Worm (Caenorhabditis elegans) whole organism, young adult: ENCODE measurements around the gene srh-215.
A peak's percentile ranks its signal among the peaks of the same experiment; 100 is the strongest.

ENCODE experiments used
- B0336.3 ChIP-seq: fragments of 200-800 bp; sonication (Bioruptor generic); IDR thresholded peaks from 2 replicates; pipeline ENCODE4 v1.3.6; 2022; ENCODE audit warnings: missing genetic modification characterization, missing compliant biosample characterization
- D2030.7 ChIP-seq: fragments of 200-800 bp; sonication (Bioruptor generic); IDR thresholded peaks from 2 replicates; pipeline ENCODE4 v1.3.6; 2022; ENCODE audit warnings: missing genetic modification reagents, missing genetic modification characterization, missing compliant biosample characterization
- F23B12.7 ChIP-seq: sonication (generic microtip); optimal IDR thresholded peaks from 2 replicates; lab custom pipeline; 2017; ENCODE audit warnings: missing genetic modification characterization, mild to moderate bottlenecking, missing compliant biosample characterization, antibody characterized with exemption, moderate library complexity; ENCODE audit not compliant: insufficient read depth
- F57C9.4 ChIP-seq: sonication (generic microtip); optimal IDR thresholded peaks from 2 replicates; lab custom pipeline; 2017; ENCODE audit warnings: mild to moderate bottlenecking, missing genetic modification characterization, missing compliant biosample characterization
- K12H6.12 ChIP-seq: fragments of 200-800 bp; sonication (Bioruptor generic); optimal IDR thresholded peaks from 2 replicates; lab custom pipeline; 2018; ENCODE audit warnings: mild to moderate bottlenecking, missing genetic modification characterization, missing compliant biosample characterization
- T07F8.4 ChIP-seq: sonication (generic microtip); optimal IDR thresholded peaks from 2 replicates; lab custom pipeline; 2016; ENCODE audit warnings: mild to moderate bottlenecking, missing genetic modification characterization, moderate library complexity, missing compliant biosample characterization
- Y95B8A.8 ChIP-seq: fragments of 200-800 bp; sonication (Bioruptor generic); IDR thresholded peaks from 2 replicates; pipeline ENCODE4 v1.3.6; 2022; ENCODE audit warnings: missing genetic modification reagents, missing genetic modification characterization, missing compliant biosample characterization
- ZK185.1 ChIP-seq: sonication (generic microtip); optimal IDR thresholded peaks from 2 replicates; lab custom pipeline; 2016; ENCODE audit warnings: mild to moderate bottlenecking, missing genetic modification characterization, missing compliant biosample characterization; ENCODE audit not compliant: poor library complexity, severe bottlenecking
- akir-1 ChIP-seq: fragments of 200-800 bp; sonication (Bioruptor generic); optimal IDR thresholded peaks from 2 replicates; lab custom pipeline; 2018; ENCODE audit warnings: mild to moderate bottlenecking, missing genetic modification characterization, moderate library complexity, missing compliant biosample characterization
- aptf-2 ChIP-seq: fragments of 200-800 bp; sonication (Bioruptor generic); conservative IDR thresholded peaks from 2 replicates; pipeline ENCODE4 v1.3.6; 2022; ENCODE audit warnings: missing genetic modification reagents, missing genetic modification characterization, missing compliant biosample characterization
- ceh-100 ChIP-seq: fragments of 200-800 bp; sonication (Bioruptor generic); IDR thresholded peaks from 2 replicates; pipeline ENCODE4 v1.3.6; 2022; ENCODE audit warnings: missing genetic modification reagents, missing genetic modification characterization, missing compliant biosample characterization
- ceh-27 ChIP-seq: fragments of 200-800 bp; sonication (Bioruptor generic); optimal IDR thresholded peaks from 2 replicates; lab custom pipeline; 2018; ENCODE audit warnings: mild to moderate bottlenecking, missing genetic modification characterization, moderate library complexity, missing compliant biosample characterization
- ceh-79 ChIP-seq: sonication (generic microtip); optimal IDR thresholded peaks from 2 replicates; lab custom pipeline; 2017; ENCODE audit warnings: mild to moderate bottlenecking, missing genetic modification characterization, missing compliant biosample characterization
- chd-7 ChIP-seq: sonication (generic microtip); optimal IDR thresholded peaks from 2 replicates; lab custom pipeline; 2016; ENCODE audit warnings: mild to moderate bottlenecking, missing genetic modification characterization, moderate library complexity, missing compliant biosample characterization
- dpl-1 ChIP-seq: fragments of 150-350 bp; optimal IDR thresholded peaks from 2 replicates; lab custom pipeline; 2014; ENCODE audit warnings: missing biosample characterization, missing genetic modification reagents, missing genetic modification characterization
- egl-18 ChIP-seq: fragments of 200-800 bp; sonication (Bioruptor generic); IDR thresholded peaks from 2 replicates; pipeline ENCODE4 v1.3.6; 2022; ENCODE audit warnings: missing genetic modification reagents, missing genetic modification characterization, missing compliant biosample characterization
- gei-17 ChIP-seq: fragments of 200-800 bp; sonication (Bioruptor generic); optimal IDR thresholded peaks from 2 replicates; lab custom pipeline; 2018; ENCODE audit warnings: mild to moderate bottlenecking, missing genetic modification characterization, missing compliant biosample characterization
- hsf-1 ChIP-seq: fragments of 200-800 bp; sonication (Bioruptor generic); IDR thresholded peaks from 2 replicates; pipeline ENCODE4 v1.3.6; 2022; ENCODE audit warnings: missing genetic modification reagents, missing genetic modification characterization, missing compliant biosample characterization
- let-526 ChIP-seq: fragments of 200-800 bp; sonication (Bioruptor generic); IDR thresholded peaks from 2 replicates; pipeline ENCODE4 v1.3.6; 2022; ENCODE audit warnings: missing genetic modification reagents, missing genetic modification characterization, missing compliant biosample characterization
- lin-40 ChIP-seq: sonication (generic microtip); optimal IDR thresholded peaks from 2 replicates; lab custom pipeline; 2016; ENCODE audit warnings: missing genetic modification characterization, mild to moderate bottlenecking, missing compliant biosample characterization, missing genotype, missing genetic modification reagents
- lsl-1 ChIP-seq: fragments of 200-800 bp; sonication (Bioruptor generic); optimal IDR thresholded peaks from 2 replicates; lab custom pipeline; 2018; ENCODE audit warnings: mild to moderate bottlenecking, missing genetic modification characterization, moderate library complexity, missing compliant biosample characterization
- lsy-27 ChIP-seq: sonication (generic microtip); optimal IDR thresholded peaks from 2 replicates; lab custom pipeline; 2017; ENCODE audit warnings: missing genetic modification characterization, mild to moderate bottlenecking, missing compliant biosample characterization, antibody characterized with exemption, missing genotype, borderline replicate concordance; ENCODE audit not compliant: insufficient read depth
- madf-6 ChIP-seq: fragments of 200-800 bp; sonication (Bioruptor generic); IDR thresholded peaks from 2 replicates; pipeline ENCODE4 v1.3.6; 2022; ENCODE audit warnings: missing genetic modification reagents, missing genetic modification characterization, missing compliant biosample characterization
- madf-8 ChIP-seq: fragments of 200-800 bp; sonication (Bioruptor generic); conservative IDR thresholded peaks from 2 replicates; pipeline ENCODE4 v1.3.6; 2022; ENCODE audit warnings: missing genetic modification reagents, missing genetic modification characterization, missing compliant biosample characterization
- mcd-1 ChIP-seq: fragments of 200-800 bp; sonication (Bioruptor generic); IDR thresholded peaks from 2 replicates; pipeline ENCODE4 v1.3.6; 2022; ENCODE audit warnings: missing genetic modification reagents, missing genetic modification characterization, missing compliant biosample characterization
- mes-4 ChIP-seq: sonication (generic microtip); optimal IDR thresholded peaks from 2 replicates; lab custom pipeline; 2016; ENCODE audit warnings: missing genotype, missing genetic modification characterization, missing compliant biosample characterization
- mxl-1 ChIP-seq: sonication (generic microtip); optimal IDR thresholded peaks from 2 replicates; lab custom pipeline; 2016; ENCODE audit warnings: missing genetic modification characterization, missing compliant biosample characterization
- nfyb-1 ChIP-seq: fragments of 200-800 bp; sonication (Bioruptor generic); IDR thresholded peaks from 2 replicates; pipeline ENCODE4 v1.3.6; 2022; ENCODE audit warnings: missing genetic modification reagents, missing genetic modification characterization, missing compliant biosample characterization
- pha-4 ChIP-seq: fragments of 150-350 bp; sonication (generic microtip); optimal IDR thresholded peaks from 2 replicates; lab custom pipeline; 2014; ENCODE audit warnings: missing biosample characterization, missing genetic modification reagents, missing genetic modification characterization
- somi-1 ChIP-seq: fragments of 200-800 bp; sonication (Bioruptor generic); optimal IDR thresholded peaks from 2 replicates; lab custom pipeline; 2018; ENCODE audit warnings: mild to moderate bottlenecking, missing genetic modification characterization, missing compliant biosample characterization
- zfh-2 ChIP-seq: fragments of 200-800 bp; sonication (Bioruptor generic); conservative IDR thresholded peaks from 2 replicates; pipeline ENCODE4 v1.3.6; 2022; ENCODE audit warnings: missing genetic modification reagents, missing genetic modification characterization, missing compliant biosample characterization
- ztf-22 ChIP-seq: fragments of 200-800 bp; sonication (Bioruptor generic); optimal IDR thresholded peaks from 2 replicates; lab custom pipeline; 2018; ENCODE audit warnings: mild to moderate bottlenecking, missing genetic modification characterization, moderate library complexity, missing compliant biosample characterization
- ztf-3 ChIP-seq: fragments of 200-800 bp; sonication (Bioruptor generic); optimal IDR thresholded peaks from 2 replicates; lab custom pipeline; 2018; ENCODE audit warnings: mild to moderate bottlenecking, missing genetic modification characterization, missing compliant biosample characterization

srh-215 gene

DNA sequence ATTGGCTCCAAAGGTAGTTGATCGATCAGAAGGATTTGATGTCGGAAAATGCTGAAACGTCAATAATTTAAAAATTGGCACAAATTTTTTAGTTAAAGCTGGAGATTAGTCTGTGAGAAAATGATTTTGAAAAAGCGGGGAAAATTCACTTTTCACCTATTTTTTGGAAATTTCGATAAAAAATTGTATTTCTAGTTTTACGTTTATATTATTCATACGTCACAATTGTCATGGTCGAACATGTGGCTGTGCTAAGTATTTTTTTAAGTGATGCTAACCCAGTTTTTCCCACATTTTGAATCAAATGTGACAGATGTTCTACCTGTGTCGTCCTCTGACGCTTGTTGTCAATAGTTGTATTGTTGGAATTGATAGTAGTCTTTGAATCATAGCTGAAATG lies 47.7 kb upstream of the srh-215 start:
- no peak for TF ChIP-seq ZK185.1
- no peak for TF ChIP-seq somi-1 (GFP tag; lab: Kevin White, UChicago)

DNA sequence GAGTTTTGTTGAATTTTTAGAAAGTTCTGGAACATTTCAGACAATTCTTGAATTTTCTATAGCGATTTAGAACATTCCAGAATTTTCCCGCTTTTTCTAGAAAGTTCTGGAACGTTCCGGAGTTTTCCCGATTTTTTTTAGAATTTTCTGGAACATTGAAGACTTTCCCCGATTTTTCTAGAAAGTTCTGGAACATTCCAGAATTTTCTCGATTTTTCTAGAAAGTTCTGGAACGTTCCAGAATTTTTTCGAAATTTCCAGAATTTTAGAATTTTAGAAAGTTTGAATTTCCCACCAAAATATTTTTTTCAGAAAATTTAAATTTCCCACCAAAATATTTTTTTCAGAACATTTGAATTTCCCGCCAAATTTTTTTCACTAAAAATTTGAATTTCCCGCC lies 45.3 kb upstream of the srh-215 start:
- peak; percentile 92 for TF ChIP-seq hsf-1 (GFP tag; lab: Robert Waterston, UW)

DNA sequence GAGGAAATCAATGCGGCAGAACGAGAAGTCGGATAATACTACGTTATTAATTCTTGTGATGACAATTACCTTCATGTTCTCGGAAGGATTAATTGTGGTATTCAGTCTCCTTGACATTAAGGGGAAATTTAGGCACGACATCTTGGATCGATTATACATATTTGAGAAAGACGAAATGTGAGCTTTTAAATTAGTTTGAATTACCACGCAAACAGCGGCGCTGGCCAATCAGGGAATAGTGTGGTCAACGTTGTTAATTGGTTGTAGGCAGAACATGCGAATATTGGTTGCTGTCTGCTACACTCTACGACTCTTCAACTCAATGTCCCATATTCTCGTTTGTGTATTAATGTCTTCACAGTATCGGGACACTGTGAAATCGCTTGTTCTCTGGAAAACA lies 43.1 kb upstream of the srh-215 start, which contains the start of gene F49A5.10:
F49A5.10 (plus strand) TSS at position 301 of the 400 bp plus-strand sequence.
- no peak for TF ChIP-seq let-526 (GFP tag; lab: Robert Waterston, UW)
- no peak for TF ChIP-seq ztf-3 (GFP tag; lab: Kevin White, UChicago)
- TF ChIP-seq madf-6 (GFP tag; lab: Robert Waterston, UW): no peak
- TF ChIP-seq ceh-27 (GFP tag; lab: Kevin White, UChicago): no peak
- no peak for TF ChIP-seq B0336.3 (GFP tag; lab: Robert Waterston, UW)
- no peak for TF ChIP-seq ztf-22 (GFP tag; lab: Kevin White, UChicago)
- TF ChIP-seq gei-17 (GFP tag; lab: Kevin White, UChicago): no peak
- TF ChIP-seq F23B12.7 (tag; lab: Kevin White, UChicago): no peak
- no peak for TF ChIP-seq K12H6.12 (tag; lab: Kevin White, UChicago)

DNA sequence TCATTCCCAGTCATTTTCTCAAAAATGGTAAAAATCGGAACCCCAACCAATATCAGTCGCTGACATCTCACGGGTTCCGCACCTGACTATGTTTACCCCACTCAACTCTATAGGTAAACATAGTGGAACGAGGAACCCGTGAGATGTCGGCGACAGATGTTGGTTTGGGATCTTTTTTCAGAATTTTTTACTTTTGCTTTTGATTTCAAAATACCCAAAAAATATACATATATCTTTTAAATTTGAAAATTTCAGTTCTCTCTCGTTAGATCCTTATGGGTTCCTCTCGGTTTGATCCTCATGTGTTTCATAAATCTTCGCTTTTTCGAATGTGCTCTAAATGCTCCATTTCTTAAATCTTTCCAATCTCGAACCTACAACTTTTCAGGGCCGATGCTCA lies 41.8 kb upstream of the srh-215 start, which contains the start of gene srw-23:
srw-23 (plus strand) TSS at position 301 of the 400 bp plus-strand sequence.
- TF ChIP-seq egl-18: no peak
- TF ChIP-seq lsy-27 (tag; lab: Kevin White, UChicago): no peak
- TF ChIP-seq lin-40 (tag; lab: Kevin White, UChicago): no peak
- no peak for TF ChIP-seq ceh-100 (GFP tag; lab: Robert Waterston, UW)
- TF ChIP-seq nfyb-1: no peak
- TF ChIP-seq akir-1 (GFP tag; lab: Kevin White, UChicago): no peak
- TF ChIP-seq chd-7 (tag; lab: Kevin White, UChicago): no peak
- no peak for TF ChIP-seq D2030.7
- no peak for TF ChIP-seq mxl-1 (tag; lab: Kevin White, UChicago)
- no peak for TF ChIP-seq aptf-2 (GFP tag; lab: Robert Waterston, UW)
- no peak for TF ChIP-seq Y95B8A.8 (GFP tag; lab: Robert Waterston, UW)
- no peak for TF ChIP-seq lsl-1 (GFP tag; lab: Kevin White, UChicago)

DNA sequence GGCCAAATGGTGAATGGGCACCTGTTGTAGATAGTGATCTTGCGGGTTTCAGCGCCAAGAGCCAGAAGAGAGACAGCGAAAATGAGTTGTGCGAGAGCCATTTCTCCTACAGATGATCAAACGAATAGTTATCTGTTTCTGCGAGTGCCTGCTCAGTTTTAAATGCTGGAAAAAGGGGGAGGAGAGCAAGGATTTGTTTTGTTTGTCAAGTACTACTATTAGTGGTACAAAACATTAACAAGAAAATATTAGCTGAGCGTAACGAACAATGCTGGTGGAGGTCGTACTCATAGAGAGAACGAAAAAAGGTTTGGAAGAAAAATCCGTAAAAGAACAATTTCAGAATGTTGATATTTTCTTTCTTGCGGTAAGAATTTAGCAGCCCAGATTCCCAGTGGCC lies 39.6 kb upstream of the srh-215 start, which contains the start of gene thn-4:
thn-4 (minus strand) TSS at position 101 of the 400 bp plus-strand sequence.
- TF ChIP-seq somi-1 (GFP tag; lab: Kevin White, UChicago) (no peak), dpl-1 (GFP tag; lab: Kevin White, UChicago) (no peak), ceh-79 (tag; lab: Kevin White, UChicago) (no peak), madf-8 (GFP tag; lab: Robert Waterston, UW) (no peak), mes-4 (tag; lab: Kevin White, UChicago) (no peak), pha-4 (tag; lab: Kevin White, UChicago) (no peak), lin-40 (tag; lab: Kevin White, UChicago) (no peak), F57C9.4 (tag; lab: Kevin White, UChicago) (no peak), mcd-1 (no peak), T07F8.4 (tag; lab: Kevin White, UChicago) (no peak), zfh-2 (GFP tag; lab: Robert Waterston, UW) (no peak)
